Worm (Caenorhabditis elegans): Measurements from ENCODE around the gene Y47D3A.13.

Y47D3A.13 gene

DNA sequence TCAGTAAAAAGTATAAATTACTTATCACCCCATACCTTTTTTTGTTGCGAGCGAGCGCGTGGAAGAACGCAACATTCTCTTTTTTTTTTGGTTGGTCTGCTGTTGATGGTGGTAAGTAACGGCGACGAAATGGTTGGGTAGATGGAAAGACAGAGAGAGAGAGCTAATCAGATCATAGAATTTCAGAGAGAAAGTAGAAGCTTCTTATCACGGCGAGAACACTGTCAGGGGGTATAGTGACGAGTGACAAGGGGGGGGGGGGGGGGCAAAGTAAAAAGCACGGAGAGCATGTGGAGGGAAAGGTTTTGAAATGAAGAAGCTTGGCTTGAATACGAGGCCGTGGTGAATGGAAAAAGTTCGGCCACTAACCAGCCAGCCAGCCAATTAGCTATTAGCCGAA, 26.6 kb downstream of the Y47D3A.13 start (continued):
- TF ChIP-seq C17E4.6 (GFP tag; IDR thresholded peaks at IDR 0.05) (no peak), lin-54 (GFP tag; optimal IDR thresholded peaks at IDR 0.05) (peak; percentile 14), nhr-90 (tag; optimal IDR thresholded peaks at IDR 0.05) (no peak), let-607 (tag; optimal IDR thresholded peaks at IDR 0.05) (no peak), attf-5 (GFP tag; optimal IDR thresholded peaks at IDR 0.05) (peak; percentile 35), bed-2 (GFP tag; IDR thresholded peaks at IDR 0.05) (no peak), nhr-27 (tag; optimal IDR thresholded peaks at IDR 0.05) (no peak), let-526 (GFP tag; IDR thresholded peaks at IDR 0.05) (no peak), hrde-1 (tag; optimal IDR thresholded peaks at IDR 0.05; ENCODE audit: borderline replicate concordance) (no peak), D2030.7 (GFP tag; IDR thresholded peaks at IDR 0.05) (no peak), F49E8.2 (tag; optimal IDR thresholded peaks at IDR 0.05; ENCODE audit: insufficient read depth) (no peak), madf-10 (tag; optimal IDR thresholded peaks at IDR 0.05) (no peak), Y53G8AR.9 (GFP tag; conservative IDR thresholded peaks at IDR 0.05) (no peak), xnd-1 (tag; optimal IDR thresholded peaks at IDR 0.05) (no peak), hlh-26 (GFP tag; conservative IDR thresholded peaks at IDR 0.05) (no peak), bed-1 (GFP tag; IDR thresholded peaks at IDR 0.05) (no peak), lin-35 (GFP tag; optimal IDR thresholded peaks at IDR 0.05) (no peak), attf-3 (GFP tag; conservative IDR thresholded peaks at IDR 0.05) (no peak), lsl-1 (GFP tag; optimal IDR thresholded peaks at IDR 0.05) (no peak), dpl-1 (GFP tag; optimal IDR thresholded peaks at IDR 0.05) (no peak), dox-1 (GFP tag; IDR thresholded peaks at IDR 0.05) (0 out of 2 replicates have a peak, but pooled peaks have one; percentile 36), lin-26 (GFP tag; IDR thresholded peaks at IDR 0.05) (no peak), atf-7 (tag; optimal IDR thresholded peaks at IDR 0.05) (peak; percentile 66), F10E7.11 (tag; optimal IDR thresholded peaks at IDR 0.05) (no peak), tbp1 (GFP tag; optimal IDR thresholded peaks at IDR 0.05) (peak; percentile 17), hsf-1 (GFP tag; IDR thresholded peaks at IDR 0.05) (no peak), F39B2.1 (GFP tag; IDR thresholded peaks at IDR 0.05) (no peak), zim-3 (tag; optimal IDR thresholded peaks at IDR 0.05) (no peak), ztf-18 (tag; optimal IDR thresholded peaks at IDR 0.05) (no peak), fkh-3 (tag; optimal IDR thresholded peaks at IDR 0.05) (no peak)

DNA sequence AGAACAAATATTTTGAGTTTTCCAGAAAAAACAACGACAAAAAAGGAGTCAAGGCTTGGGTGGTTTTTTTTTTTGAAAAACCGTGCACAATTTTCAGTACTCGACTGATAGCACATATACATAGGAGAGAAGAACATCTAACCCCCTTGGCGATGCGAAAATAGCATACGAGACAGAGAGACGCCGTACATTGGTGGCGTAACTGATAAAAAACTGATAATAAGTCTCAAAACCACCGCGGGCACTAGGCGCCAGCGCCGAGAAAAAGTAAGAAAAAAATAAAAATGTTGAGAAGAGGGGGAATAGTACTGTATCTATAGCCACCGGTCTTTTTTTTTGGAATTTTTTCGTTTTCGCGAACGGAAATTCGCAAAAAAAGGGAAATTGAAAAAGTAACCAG, 28.4 kb downstream of the Y47D3A.13 start:
- TF ChIP-seq tbp1 (GFP tag; optimal IDR thresholded peaks at IDR 0.05) = no peak
- no peak for TF ChIP-seq let-607 (tag; optimal IDR thresholded peaks at IDR 0.05)
- no peak for TF ChIP-seq ama-1 (optimal IDR thresholded peaks at IDR 0.05)
- TF ChIP-seq ama-1 (GFP tag; optimal IDR thresholded peaks at IDR 0.05) = no peak
- 0 out of 2 replicates have a peak, but pooled peaks have one; percentile 8 for TF ChIP-seq dox-1 (GFP tag; IDR thresholded peaks at IDR 0.05)
- TF ChIP-seq hlh-12 (tag; optimal IDR thresholded peaks at IDR 0.05) = no peak
- 0 out of 2 replicates have a peak, but pooled peaks have one; percentile 47 for TF ChIP-seq B0336.3 (GFP tag; IDR thresholded peaks at IDR 0.05)
- no peak for TF ChIP-seq nhr-27 (tag; optimal IDR thresholded peaks at IDR 0.05)
- TF ChIP-seq ekl-4 (GFP tag; IDR thresholded peaks at IDR 0.05) = no peak
- no peak for TF ChIP-seq lin-35 (GFP tag; optimal IDR thresholded peaks at IDR 0.05)
- no peak for TF ChIP-seq lir-1 (GFP tag; conservative IDR thresholded peaks at IDR 0.05)
- peak; percentile 63; the same call in 1 of the 2 replicates for TF ChIP-seq hmg-1.2 (GFP tag; IDR thresholded peaks at IDR 0.05)
- no peak for TF ChIP-seq madf-3 (GFP tag; IDR thresholded peaks at IDR 0.05)
- TF ChIP-seq nhr-80 (tag; optimal IDR thresholded peaks at IDR 0.05) = peak; percentile 84
- TF ChIP-seq hsf-1 (GFP tag; IDR thresholded peaks at IDR 0.05) = no peak
- no peak for TF ChIP-seq zfh-2 (GFP tag; conservative IDR thresholded peaks at IDR 0.05)
- TF ChIP-seq athp-1 (tag; optimal IDR thresholded peaks at IDR 0.05) = no peak
- no peak for TF ChIP-seq Y79H2A.3 (GFP tag; conservative IDR thresholded peaks at IDR 0.05)
- TF ChIP-seq dpl-1 (GFP tag; optimal IDR thresholded peaks at IDR 0.05) = no peak
- TF ChIP-seq mcd-1 (GFP tag; IDR thresholded peaks at IDR 0.05) = peak; percentile 27; the same call in 1 of the 2 replicates
- TF ChIP-seq F22D6.2 (tag; optimal IDR thresholded peaks at IDR 0.05) = no peak

Data from whole organism, young adult.